Worm (Caenorhabditis elegans): Measurements from ENCODE around the gene H37A05.2.

H37A05.2 gene

DNA sequence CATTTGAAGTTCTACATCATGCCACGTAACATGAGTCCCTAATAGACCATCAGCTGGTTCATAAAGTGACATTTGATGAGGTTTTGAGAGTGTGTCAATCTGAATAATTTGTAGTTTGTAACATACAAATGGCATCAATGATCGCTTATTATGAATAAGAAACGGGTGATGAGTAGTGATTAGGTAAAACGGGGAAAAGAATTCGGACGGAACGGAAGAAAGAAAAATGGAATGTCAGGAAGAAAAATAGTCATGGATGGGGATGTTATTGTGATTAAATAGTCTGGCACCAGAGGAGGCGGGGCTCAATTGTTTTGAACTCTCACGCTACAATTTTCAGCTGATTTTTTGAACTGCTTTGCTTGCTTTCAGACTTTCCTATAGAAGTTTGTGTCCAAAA lies at the start of gene H37A05.2:
TSS of gene H37A05.2 (minus strand) at position 101 of the 400 bp plus-strand sequence.
- TF ChIP-seq hmg-20 (GFP tag; IDR thresholded peaks at IDR 0.05) (no peak), ceh-58 (GFP tag; IDR thresholded peaks at IDR 0.05) (no peak), nhr-27 (tag; optimal IDR thresholded peaks at IDR 0.05) (no peak), fkh-3 (tag; optimal IDR thresholded peaks at IDR 0.05) (no peak), aptf-3 (GFP tag; IDR thresholded peaks at IDR 0.05) (no peak)

DNA sequence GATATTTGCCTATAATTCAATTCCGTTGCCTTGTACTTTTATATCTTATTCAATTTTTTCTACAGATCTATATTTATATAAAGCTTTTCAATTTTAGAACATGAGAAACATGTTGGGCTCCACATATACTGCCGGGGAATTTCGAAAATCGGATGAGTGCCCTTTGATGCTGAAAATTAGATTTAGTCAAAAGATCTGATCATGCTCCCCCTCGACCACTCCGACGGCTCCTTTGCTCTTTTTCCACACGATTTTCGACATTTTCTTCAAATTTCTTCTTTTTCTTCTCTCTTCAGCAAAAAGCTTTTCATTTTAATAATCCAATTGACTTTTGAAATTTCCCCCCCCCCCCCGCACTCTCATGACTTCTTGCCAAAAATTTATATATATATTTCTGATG lies 47.4 kb upstream of the H37A05.2 start:
- TF ChIP-seq hsf-1 (GFP tag; IDR thresholded peaks at IDR 0.05) (no peak), rec-8 (tag; optimal IDR thresholded peaks at IDR 0.05) (no peak), nhr-179 (tag; optimal IDR thresholded peaks at IDR 0.05) (no peak), zfh-2 (GFP tag; conservative IDR thresholded peaks at IDR 0.05) (no peak), ZK185.1 (tag; optimal IDR thresholded peaks at IDR 0.05; ENCODE audit: poor library complexity, severe bottlenecking) (no peak), ceh-91 (GFP tag; IDR thresholded peaks at IDR 0.05) (no peak), T26A5.8 (tag; optimal IDR thresholded peaks at IDR 0.05) (no peak), D2030.7 (GFP tag; IDR thresholded peaks at IDR 0.05) (no peak), hmg-20 (GFP tag; IDR thresholded peaks at IDR 0.05) (no peak), lir-1 (GFP tag; conservative IDR thresholded peaks at IDR 0.05) (no peak), snpc-1.3 (tag; optimal IDR thresholded peaks at IDR 0.05; ENCODE audit: insufficient read depth) (no peak), ceh-27 (GFP tag; optimal IDR thresholded peaks at IDR 0.05) (no peak), somi-1 (GFP tag; optimal IDR thresholded peaks at IDR 0.05) (no peak), ekl-4 (GFP tag; IDR thresholded peaks at IDR 0.05) (no peak), madf-3 (GFP tag; IDR thresholded peaks at IDR 0.05) (no peak), cebp-1 (GFP tag; IDR thresholded peaks at IDR 0.05) (no peak), cebp-1 (tag; optimal IDR thresholded peaks at IDR 0.05) (no peak), rcor-1 (GFP tag; IDR thresholded peaks at IDR 0.05) (no peak), madf-6 (GFP tag; IDR thresholded peaks at IDR 0.05) (no peak), B0336.3 (GFP tag; IDR thresholded peaks at IDR 0.05) (no peak), T07F8.4 (tag; optimal IDR thresholded peaks at IDR 0.05) (no peak)

DNA sequence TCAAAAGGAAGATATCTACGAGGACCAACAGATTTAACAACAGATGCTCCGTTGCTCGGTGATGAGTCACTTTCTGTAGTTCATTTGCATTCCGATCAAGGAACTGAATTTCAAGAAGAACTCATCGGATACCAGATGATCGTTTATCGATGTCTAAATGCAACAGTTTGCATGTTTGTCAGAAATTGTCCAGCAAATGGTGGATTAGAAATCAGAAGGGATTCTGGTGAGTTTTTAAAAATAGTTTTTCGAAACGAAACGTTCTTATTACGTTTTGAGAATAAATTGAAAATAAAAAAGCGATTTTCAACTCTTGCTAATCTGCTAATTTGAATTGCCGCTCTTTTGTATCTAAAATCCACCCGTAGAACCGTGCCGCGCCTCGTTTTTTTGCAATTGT lies 45.8 kb upstream of the H37A05.2 start:
- TF ChIP-seq tlf-1 (GFP tag; optimal IDR thresholded peaks at IDR 0.05) (no peak), lin-54 (GFP tag; optimal IDR thresholded peaks at IDR 0.05) (no peak), ztf-22 (GFP tag; optimal IDR thresholded peaks at IDR 0.05) (no peak), ceh-40 (GFP tag; IDR thresholded peaks at IDR 0.05) (no peak), ztf-18 (tag; optimal IDR thresholded peaks at IDR 0.05) (no peak), let-607 (tag; optimal IDR thresholded peaks at IDR 0.05) (no peak), ceh-100 (GFP tag; IDR thresholded peaks at IDR 0.05) (no peak), F23B12.7 (tag; optimal IDR thresholded peaks at IDR 0.05; ENCODE audit: insufficient read depth) (no peak), lin-26 (GFP tag; IDR thresholded peaks at IDR 0.05) (no peak), nhr-120 (GFP tag; IDR thresholded peaks at IDR 0.05) (no peak), B0019.2 (GFP tag; conservative IDR thresholded peaks at IDR 0.05) (no peak)

DNA sequence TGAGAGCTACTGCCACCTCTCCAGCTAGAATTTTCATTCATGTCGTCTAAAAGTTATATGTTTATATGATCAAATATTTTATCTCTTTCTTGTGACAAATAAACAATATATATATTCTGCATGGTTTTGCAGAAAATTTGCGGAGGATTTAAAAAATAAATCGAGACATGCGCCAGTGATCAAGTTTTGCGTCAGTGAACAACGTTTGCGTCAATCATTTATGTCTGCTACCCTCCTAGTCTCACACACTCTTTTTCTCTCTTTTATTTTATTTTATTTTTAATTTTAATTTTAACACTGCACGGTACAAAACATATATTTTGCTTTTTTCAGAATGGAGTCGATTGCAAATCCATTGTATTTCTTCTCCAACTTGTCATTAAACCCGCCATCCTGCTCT lies 44.5 kb upstream of the H37A05.2 start, which contains the start of the genes tag-65 and ccz-1:
TSS of gene tag-65 (minus strand) at position 46 of the 400 bp plus-strand sequence.
TSS of gene ccz-1 (plus strand) at position 334 of the 400 bp plus-strand sequence.
- TF ChIP-seq snpc-1.1 (tag; optimal IDR thresholded peaks at IDR 0.05; ENCODE audit: insufficient read depth) = peak; percentile 23
- TF ChIP-seq hlh-26 (GFP tag; conservative IDR thresholded peaks at IDR 0.05) = no peak
- no peak for TF ChIP-seq C17E4.6 (GFP tag; IDR thresholded peaks at IDR 0.05)
- peak; percentile 64 for TF ChIP-seq tbp1 (GFP tag; optimal IDR thresholded peaks at IDR 0.05)
- peak; percentile 98 for TF ChIP-seq hmg-1.2 (GFP tag; IDR thresholded peaks at IDR 0.05)
- no peak for TF ChIP-seq ztf-3 (GFP tag; optimal IDR thresholded peaks at IDR 0.05)
- peak in 1 of 2 experiments; percentile 3 for TF ChIP-seq rec-8 (tag; optimal IDR thresholded peaks at IDR 0.05)
- TF ChIP-seq T26A5.8 (tag; optimal IDR thresholded peaks at IDR 0.05) = no peak
- peak; percentile 77 for TF ChIP-seq dox-1 (GFP tag; IDR thresholded peaks at IDR 0.05)
- peak; percentile 59 for TF ChIP-seq gei-17 (GFP tag; optimal IDR thresholded peaks at IDR 0.05)
- TF ChIP-seq let-607 (tag; optimal IDR thresholded peaks at IDR 0.05) = peak in 1 of 2 experiments; percentile 59
- TF ChIP-seq chd-7 (tag; optimal IDR thresholded peaks at IDR 0.05) = no peak
- peak; percentile 44 for TF ChIP-seq unc-130 (GFP tag; optimal IDR thresholded peaks at IDR 0.05)
